Worm (Caenorhabditis elegans) whole organism, late embryonic: ENCODE data around the gene ndua-1.

ENCODE experiments used
- K02D7.2 ChIP-seq: sonication (generic microtip); optimal IDR thresholded peaks from 2 replicates; lab custom pipeline; 2017; ENCODE audit warnings: mild to moderate bottlenecking, missing genetic modification characterization, missing compliant biosample characterization
- ama-1 ChIP-seq: fragments of 150-350 bp; optimal IDR thresholded peaks from 2 replicates; lab custom pipeline; 2014
- ceh-14 ChIP-seq: sonication (generic microtip); optimal IDR thresholded peaks from 2 replicates; lab custom pipeline; 2016; ENCODE audit warnings: missing genotype, missing genetic modification characterization, missing compliant biosample characterization
- ceh-18 ChIP-seq: sonication (generic microtip); optimal IDR thresholded peaks from 2 replicates; lab custom pipeline; 2016; ENCODE audit warnings: missing genetic modification characterization, missing compliant biosample characterization
- ceh-30 ChIP-seq: fragments of 150-350 bp; optimal IDR thresholded peaks from 2 replicates; lab custom pipeline; 2014; ENCODE audit warnings: missing biosample characterization, missing genetic modification characterization
- ceh-31 ChIP-seq: sonication (generic microtip); optimal IDR thresholded peaks from 2 replicates; lab custom pipeline; 2016; ENCODE audit warnings: missing genetic modification characterization, missing compliant biosample characterization
- ceh-34 ChIP-seq: sonication (generic microtip); optimal IDR thresholded peaks from 2 replicates; lab custom pipeline; 2016; ENCODE audit warnings: mild to moderate bottlenecking, missing genetic modification characterization, missing compliant biosample characterization
- ceh-48 ChIP-seq: sonication (generic microtip); optimal IDR thresholded peaks from 2 replicates; lab custom pipeline; 2016; ENCODE audit warnings: missing genetic modification characterization, inconsistent platforms, missing compliant biosample characterization
- ceh-9 ChIP-seq: sonication (generic microtip); optimal IDR thresholded peaks from 2 replicates; lab custom pipeline; 2016; ENCODE audit warnings: mild to moderate bottlenecking, missing genetic modification characterization, inconsistent platforms, missing compliant biosample characterization
- dve-1 ChIP-seq: sonication (generic microtip); optimal IDR thresholded peaks from 2 replicates; lab custom pipeline; 2017; ENCODE audit warnings: antibody characterized with exemption, mild to moderate bottlenecking, missing genetic modification characterization, missing compliant biosample characterization
- elt-2 ChIP-seq: sonication (generic microtip); optimal IDR thresholded peaks from 2 replicates; lab custom pipeline; 2016; ENCODE audit warnings: missing genetic modification reagents, missing genetic modification characterization, missing compliant biosample characterization
- eyg-1 ChIP-seq: sonication (generic microtip); optimal IDR thresholded peaks from 2 replicates; lab custom pipeline; 2016; ENCODE audit warnings: missing genotype, missing genetic modification characterization, missing compliant biosample characterization
- fax-1 ChIP-seq: sonication (generic microtip); optimal IDR thresholded peaks from 2 replicates; lab custom pipeline; 2016; ENCODE audit warnings: missing genotype, missing genetic modification characterization, missing compliant biosample characterization
- gmeb-2 ChIP-seq: sonication (generic microtip); optimal IDR thresholded peaks from 2 replicates; lab custom pipeline; 2016; ENCODE audit warnings: missing genetic modification characterization, inconsistent platforms, missing compliant biosample characterization
- hlh-13 ChIP-seq: fragments of 200-800 bp; sonication (Bioruptor generic); optimal IDR thresholded peaks from 2 replicates; lab custom pipeline; 2018; ENCODE audit warnings: mild to moderate bottlenecking, missing genetic modification characterization, missing compliant biosample characterization
- hlh-6 ChIP-seq: sonication (generic microtip); optimal IDR thresholded peaks from 2 replicates; lab custom pipeline; 2016; ENCODE audit warnings: missing genotype, missing genetic modification characterization, missing compliant biosample characterization
- hlh-8 ChIP-seq: sonication (generic microtip); optimal IDR thresholded peaks from 2 replicates; lab custom pipeline; 2016; ENCODE audit warnings: missing genotype, missing genetic modification characterization, missing compliant biosample characterization
- lin-11 ChIP-seq: fragments of 200-800 bp; sonication (Bioruptor generic); optimal IDR thresholded peaks from 2 replicates; lab custom pipeline; 2018; ENCODE audit warnings: mild to moderate bottlenecking, missing genetic modification characterization, missing compliant biosample characterization
- madf-2 ChIP-seq: sonication (generic microtip); optimal IDR thresholded peaks from 2 replicates; lab custom pipeline; 2017; ENCODE audit warnings: missing genetic modification characterization, missing compliant biosample characterization
- mec-3 ChIP-seq: sonication (generic microtip); optimal IDR thresholded peaks from 2 replicates; lab custom pipeline; 2016; ENCODE audit warnings: borderline replicate concordance, missing genetic modification characterization, missing compliant biosample characterization
- nfya-1 ChIP-seq: sonication (generic microtip); optimal IDR thresholded peaks from 2 replicates; lab custom pipeline; 2017; ENCODE audit warnings: missing genetic modification characterization, mild to moderate bottlenecking, missing compliant biosample characterization, antibody characterized with exemption, moderate library complexity
- nhr-11 ChIP-seq: fragments of 150-350 bp; optimal IDR thresholded peaks from 2 replicates; lab custom pipeline; 2014; ENCODE audit warnings: missing biosample characterization, missing genetic modification characterization
- odd-2 ChIP-seq: sonication (generic microtip); optimal IDR thresholded peaks from 2 replicates; lab custom pipeline; 2017; ENCODE audit warnings: antibody characterized with exemption, mild to moderate bottlenecking, missing genetic modification characterization, missing compliant biosample characterization
- pag-3 ChIP-seq: sonication (generic microtip); optimal IDR thresholded peaks from 2 replicates; lab custom pipeline; 2016; ENCODE audit warnings: missing compliant biosample characterization, missing genetic modification characterization, borderline replicate concordance
- pros-1 ChIP-seq: fragments of 150-350 bp; optimal IDR thresholded peaks from 2 replicates; lab custom pipeline; 2014; ENCODE audit warnings: missing biosample characterization, missing genetic modification reagents, missing genetic modification characterization
- ref-2 ChIP-seq: sonication (generic microtip); optimal IDR thresholded peaks from 2 replicates; lab custom pipeline; 2016; ENCODE audit warnings: missing genetic modification characterization, missing compliant biosample characterization
- rnt-1 ChIP-seq: sonication (generic microtip); optimal IDR thresholded peaks from 2 replicates; lab custom pipeline; 2016; ENCODE audit warnings: missing genetic modification characterization, missing compliant biosample characterization
- sdc-2 ChIP-seq: sonication (generic microtip); optimal IDR thresholded peaks from 2 replicates; lab custom pipeline; 2016; ENCODE audit warnings: missing genotype, missing genetic modification characterization, missing compliant biosample characterization
- syd-9 ChIP-seq: sonication (generic microtip); optimal IDR thresholded peaks from 2 replicates; lab custom pipeline; 2016; ENCODE audit warnings: mild to moderate bottlenecking, missing genetic modification characterization, moderate library complexity, missing compliant biosample characterization
- tbx-2 ChIP-seq: sonication (generic microtip); optimal IDR thresholded peaks from 2 replicates; lab custom pipeline; 2016; ENCODE audit warnings: missing genetic modification characterization, missing compliant biosample characterization
- unc-3 ChIP-seq, 2 experiments: fragments of 200-800 bp in 1 of 2; sonication (Bioruptor generic) in 1 of 2; sonication (generic microtip) in 1 of 2; conservative IDR thresholded peaks in 1 of 2; optimal IDR thresholded peaks in 1 of 2; 2 replicates each; pipeline versions ENCODE4 v1.3.6 to Lab custom; 2016 to 2022; ENCODE audit warnings: missing compliant biosample characterization in 2 of 2, missing genetic modification characterization in 2 of 2, missing genetic modification reagents in 1 of 2
- unc-42 ChIP-seq: sonication (generic microtip); optimal IDR thresholded peaks from 2 replicates; lab custom pipeline; 2016; ENCODE audit warnings: missing genotype, missing genetic modification characterization, missing compliant biosample characterization
- unc-55 ChIP-seq: sonication (generic microtip); optimal IDR thresholded peaks from 2 replicates; lab custom pipeline; 2017; ENCODE audit warnings: missing biosample characterization, missing genetic modification reagents, missing genetic modification characterization
- unc-86 ChIP-seq: sonication (generic microtip); optimal IDR thresholded peaks from 2 replicates; lab custom pipeline; 2016; ENCODE audit warnings: missing genetic modification characterization, missing compliant biosample characterization

Gene ndua-1

DNA sequence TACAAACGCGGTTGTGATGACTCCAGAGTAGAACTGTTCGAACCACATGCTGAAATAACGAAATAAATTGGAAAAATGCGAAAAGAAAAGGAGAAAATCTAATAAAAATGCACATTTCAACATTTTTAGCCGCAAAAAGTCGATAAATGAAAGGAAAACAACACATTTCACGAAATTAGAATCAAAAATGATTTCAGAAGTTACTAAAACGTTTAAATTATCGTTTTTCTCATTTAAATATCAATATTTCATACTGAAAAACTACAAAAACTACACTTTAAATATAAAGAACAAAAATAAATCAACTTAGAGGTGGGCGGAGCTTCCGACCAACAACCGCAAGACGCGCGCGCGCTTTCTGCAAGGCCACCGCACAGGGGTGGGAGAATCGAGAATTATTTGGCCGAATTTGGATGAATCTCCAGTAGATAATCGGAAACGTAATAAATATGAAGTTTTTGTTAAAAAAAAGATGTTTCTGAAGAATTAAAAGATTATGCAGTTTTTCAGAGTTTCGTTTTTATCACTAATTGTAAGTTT is at the start of gene ndua-1 (continued):
- TF ChIP-seq gmeb-2 (no peak), ceh-30 (tag; lab: Kevin White, UChicago) (no peak), hlh-8 (tag; lab: Kevin White, UChicago) (no peak), eyg-1 (tag; lab: Kevin White, UChicago) (no peak), ref-2 (peak; percentile 13), elt-2 (tag; lab: Kevin White, UChicago) (peak; percentile 9), dve-1 (tag; lab: Kevin White, UChicago) (no peak), hlh-6 (tag; lab: Kevin White, UChicago) (no peak), syd-9 (tag; lab: Kevin White, UChicago) (no peak), ama-1 (lab: Kevin White, UChicago) (no peak), madf-2 (tag; lab: Kevin White, UChicago) (no peak), pros-1 (tag; lab: Kevin White, UChicago) (no peak), hlh-13 (no peak), rnt-1 (no peak), unc-55 (GFP tag; lab: Kevin White, UChicago) (no peak), pag-3 (tag; lab: Kevin White, UChicago) (no peak)
- TF ChIP-seq, all 69 proteins: peak for 10

DNA sequence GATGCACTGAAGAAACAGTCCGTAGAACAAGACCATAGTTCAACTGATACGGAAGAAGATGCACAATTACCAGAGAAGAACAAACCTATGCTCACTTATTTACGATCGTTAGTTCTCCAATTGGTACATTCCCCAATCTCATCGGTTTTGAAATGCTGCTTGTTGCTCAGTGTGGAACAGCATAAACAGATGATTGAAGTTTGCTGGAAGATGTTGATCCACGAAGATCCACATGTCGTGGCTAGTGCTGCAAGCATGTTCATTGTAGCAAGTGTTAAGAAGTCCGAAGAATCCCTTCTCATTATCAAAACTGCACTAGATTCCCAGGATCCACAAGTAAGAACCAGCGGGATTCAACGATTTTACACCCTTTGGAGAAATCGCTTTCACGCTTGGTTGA is 40.2 kb upstream of the ndua-1 start:
- TF ChIP-seq sdc-2 (tag; lab: Kevin White, UChicago): no peak
- TF ChIP-seq ref-2: no peak
- TF ChIP-seq mec-3: no peak
- no peak for TF ChIP-seq odd-2 (tag; lab: Kevin White, UChicago)
- no peak for TF ChIP-seq K02D7.2 (tag; lab: Kevin White, UChicago)
- TF ChIP-seq pros-1 (tag; lab: Kevin White, UChicago): no peak
- TF ChIP-seq ceh-34 (tag; lab: Kevin White, UChicago): no peak
- TF ChIP-seq, all 69 proteins: peak for 0

DNA sequence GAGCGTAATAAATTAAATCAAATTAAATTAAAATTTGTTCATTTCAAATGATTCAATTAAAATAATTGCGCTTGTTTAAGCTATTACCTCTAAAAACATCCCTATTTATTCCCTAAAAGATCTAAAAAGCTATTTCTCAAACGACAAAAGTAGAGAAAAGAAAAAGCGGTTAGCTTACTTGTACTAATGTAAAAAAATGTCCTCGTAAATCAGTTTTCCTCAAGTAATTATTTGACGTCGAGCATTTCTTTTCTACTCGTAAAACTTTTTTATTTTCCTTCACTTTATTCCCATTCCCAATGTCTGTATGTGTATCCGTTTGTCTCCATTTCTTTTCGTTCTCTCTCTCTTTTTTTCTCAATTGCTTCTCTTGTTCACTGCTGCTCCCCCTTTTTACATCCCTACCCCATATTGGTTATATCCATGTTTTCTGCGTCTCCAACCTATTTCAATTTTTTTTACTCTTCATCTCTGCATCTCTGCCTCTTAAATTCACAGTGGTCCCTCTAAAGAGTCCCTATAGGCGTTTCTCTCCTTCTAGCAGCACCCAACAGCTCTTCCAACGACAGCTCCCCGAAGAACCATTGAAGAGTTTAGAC is 27.5 kb upstream of the ndua-1 start, which contains the start of gene unc-80:
Gene unc-80 (plus strand): TSS at position 533 of the 599 bp plus-strand sequence.
- peak; percentile 64 for TF ChIP-seq ceh-31
- no peak for TF ChIP-seq unc-3 (GFP tag; conservative IDR thresholded peaks at IDR 0.05; lab: Robert Waterston, UW)
- peak; percentile 54 for TF ChIP-seq unc-3 (tag; optimal IDR thresholded peaks at IDR 0.05; lab: Kevin White, UChicago)
- TF ChIP-seq nfya-1 (tag; lab: Kevin White, UChicago): peak; percentile 44
- TF ChIP-seq ceh-18 (tag; lab: Kevin White, UChicago): peak; percentile 47
- TF ChIP-seq ceh-48 (tag; lab: Kevin White, UChicago): peak; percentile 12
- no peak for TF ChIP-seq ceh-9 (tag; lab: Kevin White, UChicago)
- no peak for TF ChIP-seq sdc-2 (tag; lab: Kevin White, UChicago)
- TF ChIP-seq unc-42 (tag; lab: Kevin White, UChicago): peak; percentile 76
- TF ChIP-seq ceh-14: peak; percentile 55
- TF ChIP-seq nhr-11 (tag; lab: Kevin White, UChicago): peak; percentile 71
- peak; percentile 53 for TF ChIP-seq tbx-2 (tag; lab: Kevin White, UChicago)
- TF ChIP-seq, all 69 proteins: peak for 9

DNA sequence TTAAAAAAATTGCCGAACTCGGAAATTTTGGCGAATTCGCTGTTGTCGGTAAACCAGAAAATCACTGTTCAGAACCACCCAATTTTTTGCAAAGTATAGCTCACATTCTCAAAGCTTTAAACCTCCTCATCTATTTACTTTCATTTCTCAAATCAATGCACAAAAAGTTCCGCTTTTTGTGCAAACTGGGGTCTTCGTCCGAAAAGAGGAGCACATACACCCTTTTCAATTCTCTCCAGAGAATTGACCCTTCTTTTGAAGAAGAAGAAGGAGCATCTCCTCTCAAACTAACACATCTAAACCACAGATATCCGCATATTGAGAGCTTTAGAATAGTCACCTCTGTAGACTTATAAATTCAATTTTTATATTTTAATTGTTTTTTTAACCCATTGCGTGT is 23.6 kb upstream of the ndua-1 start:
- TF ChIP-seq fax-1 (no peak), lin-11 (tag; lab: Kevin White, UChicago) (no peak), ceh-18 (tag; lab: Kevin White, UChicago) (no peak), K02D7.2 (tag; lab: Kevin White, UChicago) (no peak)

DNA sequence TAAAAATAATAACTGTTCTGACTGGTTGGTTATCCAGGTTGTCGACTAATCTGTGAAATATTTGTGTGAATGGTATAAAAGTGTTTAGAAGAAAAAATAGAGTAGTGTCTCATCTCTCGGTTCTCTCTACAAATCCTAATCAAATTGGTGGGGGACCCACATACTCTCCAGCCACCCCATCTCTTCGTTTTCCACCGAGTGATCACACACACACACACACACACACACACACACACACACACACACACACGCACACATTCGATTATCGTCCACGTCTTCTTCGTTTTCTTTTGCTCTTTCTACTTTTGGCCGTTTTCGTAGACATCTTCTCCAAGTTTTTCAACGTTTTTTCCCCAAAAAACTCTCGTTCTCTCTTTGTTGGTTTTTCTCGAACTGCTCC is 21.4 kb upstream of the ndua-1 start:
- TF ChIP-seq unc-86 (tag; lab: Kevin White, UChicago) (no peak), unc-42 (tag; lab: Kevin White, UChicago) (peak; percentile 99), fax-1 (no peak), ceh-31 (peak; percentile 2), unc-55 (GFP tag; lab: Kevin White, UChicago) (no peak)
